Worm (Caenorhabditis elegans) whole organism, L3 larva: ENCODE data around the gene oatr-1.

Experiments
- R02D3.7 ChIP-seq: fragments of 150-350 bp; optimal IDR thresholded peaks from 2 replicates; lab custom pipeline; 2014; ENCODE audit warnings: missing biosample characterization, missing genetic modification characterization
- aly-2 ChIP-seq: fragments of 150-350 bp; optimal IDR thresholded peaks from 2 replicates; lab custom pipeline; 2014; ENCODE audit warnings: missing biosample characterization, missing genetic modification characterization
- ama-1 ChIP-seq: fragments of 150-350 bp; optimal IDR thresholded peaks from 2 replicates; lab custom pipeline; 2018
- ceh-16 ChIP-seq: sonication (generic microtip); optimal IDR thresholded peaks from 2 replicates; lab custom pipeline; 2017; ENCODE audit warnings: missing biosample characterization, missing genetic modification characterization
- ceh-82 ChIP-seq: fragments of 150-350 bp; optimal IDR thresholded peaks from 2 replicates; lab custom pipeline; 2014; ENCODE audit warnings: missing biosample characterization, missing genetic modification characterization
- daf-12 ChIP-seq: fragments of 150-350 bp; optimal IDR thresholded peaks from 2 replicates; lab custom pipeline; 2014; ENCODE audit warnings: missing biosample characterization, missing genetic modification reagents, missing genetic modification characterization
- egl-27 ChIP-seq: sonication (generic microtip); optimal IDR thresholded peaks from 4 replicates; lab custom pipeline; 2017; ENCODE audit warnings: missing biosample characterization, missing genetic modification reagents, missing genetic modification characterization
- egl-5 ChIP-seq: fragments of 150-350 bp; optimal IDR thresholded peaks from 2 replicates; lab custom pipeline; 2017; ENCODE audit warnings: missing biosample characterization, missing genetic modification reagents, missing genetic modification characterization, inconsistent platforms
- elt-1 ChIP-seq: fragments of 150-350 bp; optimal IDR thresholded peaks from 2 replicates; lab custom pipeline; 2014; ENCODE audit warnings: missing biosample characterization, missing genetic modification characterization
- elt-2 ChIP-seq: sonication (generic microtip); optimal IDR thresholded peaks from 2 replicates; lab custom pipeline; 2016; ENCODE audit warnings: missing genetic modification reagents, mild to moderate bottlenecking, missing genetic modification characterization, missing compliant biosample characterization
- eor-1 ChIP-seq, 2 experiments: fragments of 150-350 bp; optimal IDR thresholded peaks; 2 replicates each; lab custom pipeline; 2014 to 2018; ENCODE audit warnings: missing biosample characterization in 2 of 2, missing genetic modification characterization in 2 of 2
- fkh-10 ChIP-seq: sonication (generic microtip); optimal IDR thresholded peaks from 2 replicates; lab custom pipeline; 2017; ENCODE audit warnings: missing biosample characterization, missing genetic modification reagents, missing genetic modification characterization
- fkh-2 ChIP-seq: fragments of 150-350 bp; optimal IDR thresholded peaks from 2 replicates; lab custom pipeline; 2014; ENCODE audit warnings: missing biosample characterization, missing genetic modification reagents, missing genetic modification characterization
- fos-1 ChIP-seq: fragments of 150-350 bp; optimal IDR thresholded peaks from 2 replicates; lab custom pipeline; 2014; ENCODE audit warnings: missing biosample characterization, missing genetic modification characterization
- hmg-11 ChIP-seq: sonication (generic microtip); optimal IDR thresholded peaks from 2 replicates; lab custom pipeline; 2016; ENCODE audit warnings: missing genetic modification characterization, missing compliant biosample characterization
- jun-1 ChIP-seq: fragments of 150-350 bp; optimal IDR thresholded peaks from 2 replicates; lab custom pipeline; 2014; ENCODE audit warnings: missing biosample characterization, missing genetic modification reagents, missing genetic modification characterization
- lin-15B ChIP-seq: fragments of 150-350 bp; optimal IDR thresholded peaks from 2 replicates; lab custom pipeline; 2014; ENCODE audit warnings: missing biosample characterization, missing genetic modification characterization
- lin-39 ChIP-seq: fragments of 150-350 bp; optimal IDR thresholded peaks from 2 replicates; lab custom pipeline; 2018; ENCODE audit warnings: missing biosample characterization, missing genetic modification reagents, missing genetic modification characterization
- lsy-12 ChIP-seq: sonication (generic microtip); optimal IDR thresholded peaks from 2 replicates; lab custom pipeline; 2016; ENCODE audit warnings: mild to moderate bottlenecking, missing genetic modification characterization, missing compliant biosample characterization
- mdl-1 ChIP-seq: fragments of 150-350 bp; optimal IDR thresholded peaks from 2 replicates; lab custom pipeline; 2014; ENCODE audit warnings: missing biosample characterization, missing genetic modification characterization
- mml-1 ChIP-seq: fragments of 150-350 bp; sonication (generic microtip); optimal IDR thresholded peaks from 3 replicates; lab custom pipeline; 2014; ENCODE audit warnings: missing biosample characterization, missing genetic modification characterization
- nfya-1 ChIP-seq: sonication (generic microtip); optimal IDR thresholded peaks from 2 replicates; lab custom pipeline; 2017; ENCODE audit warnings: missing genetic modification characterization, mild to moderate bottlenecking, missing compliant biosample characterization, antibody characterized with exemption, moderate library complexity; ENCODE audit not compliant: insufficient read depth
- nhr-11 ChIP-seq: fragments of 150-350 bp; optimal IDR thresholded peaks from 2 replicates; lab custom pipeline; 2014; ENCODE audit warnings: missing biosample characterization, missing genetic modification characterization
- nhr-12 ChIP-seq: fragments of 150-350 bp; optimal IDR thresholded peaks from 2 replicates; lab custom pipeline; 2014; ENCODE audit warnings: missing biosample characterization, missing genetic modification characterization
- nhr-23 ChIP-seq: fragments of 150-350 bp; optimal IDR thresholded peaks from 2 replicates; lab custom pipeline; 2014; ENCODE audit warnings: missing biosample characterization, missing genetic modification reagents, missing genetic modification characterization
- nhr-28 ChIP-seq: fragments of 150-350 bp; optimal IDR thresholded peaks from 2 replicates; lab custom pipeline; 2014; ENCODE audit warnings: missing biosample characterization, missing genetic modification characterization
- nhr-43 ChIP-seq: sonication (generic microtip); optimal IDR thresholded peaks from 2 replicates; lab custom pipeline; 2016; ENCODE audit warnings: mild to moderate bottlenecking, missing genetic modification characterization, missing compliant biosample characterization; ENCODE audit not compliant: poor library complexity, severe bottlenecking
- nhr-67 ChIP-seq: fragments of 150-350 bp; optimal IDR thresholded peaks from 2 replicates; lab custom pipeline; 2014; ENCODE audit warnings: missing biosample characterization, missing genetic modification characterization
- nhr-76 ChIP-seq: fragments of 150-350 bp; sonication (generic microtip); optimal IDR thresholded peaks from 5 replicates; lab custom pipeline; 2014; ENCODE audit warnings: missing biosample characterization, missing genetic modification characterization
- nhr-77 ChIP-seq: fragments of 150-350 bp; optimal IDR thresholded peaks from 2 replicates; lab custom pipeline; 2014; ENCODE audit warnings: missing biosample characterization, missing genetic modification characterization
- pha-4 ChIP-seq: fragments of 150-350 bp; optimal IDR thresholded peaks from 2 replicates; lab custom pipeline; 2014; ENCODE audit warnings: missing biosample characterization, missing genetic modification reagents, missing genetic modification characterization
- pqm-1 ChIP-seq: fragments of 150-350 bp; optimal IDR thresholded peaks from 2 replicates; lab custom pipeline; 2017; ENCODE audit warnings: missing biosample characterization, missing genetic modification characterization, inconsistent platforms
- skn-1 ChIP-seq: fragments of 150-350 bp; optimal IDR thresholded peaks from 2 replicates; lab custom pipeline; 2014; ENCODE audit warnings: missing biosample characterization, missing genetic modification characterization
- snpc-4 ChIP-seq: fragments of 150-350 bp; optimal IDR thresholded peaks from 2 replicates; lab custom pipeline; 2014; ENCODE audit warnings: missing biosample characterization, missing genetic modification characterization
- tbx-2 ChIP-seq: sonication (generic microtip); optimal IDR thresholded peaks from 2 replicates; lab custom pipeline; 2016; ENCODE audit warnings: mild to moderate bottlenecking, missing genetic modification characterization, missing compliant biosample characterization
- ztf-11 ChIP-seq: fragments of 150-350 bp; optimal IDR thresholded peaks from 2 replicates; lab custom pipeline; 2014; ENCODE audit warnings: missing biosample characterization, missing genetic modification characterization
- ztf-4 ChIP-seq: fragments of 150-350 bp; optimal IDR thresholded peaks from 2 replicates; lab custom pipeline; 2014; ENCODE audit warnings: missing biosample characterization, missing genetic modification characterization

Gene oatr-1

DNA sequence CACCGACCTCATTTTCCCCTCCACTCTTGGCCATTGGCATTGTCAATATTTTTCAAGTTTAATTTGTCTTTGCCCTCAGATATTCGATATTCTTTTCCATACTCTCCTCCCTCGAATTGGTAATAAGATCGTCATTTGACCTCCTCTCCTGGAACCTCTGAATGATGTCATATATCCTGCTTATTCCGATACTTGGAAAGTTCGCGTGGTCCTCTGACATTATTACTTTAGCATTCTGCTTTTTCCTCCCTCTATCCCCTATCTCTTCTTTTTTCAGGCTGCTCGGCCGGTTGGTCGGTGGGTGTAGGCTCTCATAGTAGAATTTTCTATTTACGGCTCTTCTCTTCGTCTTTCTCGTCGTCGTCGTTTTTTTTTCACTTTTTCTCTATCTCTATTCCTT, 43.5 kb downstream of the oatr-1 start:
- TF ChIP-seq tbx-2 (tag; lab: Kevin White, UChicago) (peak; percentile 34), fkh-10 (GFP tag; lab: Kevin White, UChicago) (peak; percentile 36), pqm-1 (no peak), nfya-1 (tag; lab: Kevin White, UChicago) (peak; percentile 20)

DNA sequence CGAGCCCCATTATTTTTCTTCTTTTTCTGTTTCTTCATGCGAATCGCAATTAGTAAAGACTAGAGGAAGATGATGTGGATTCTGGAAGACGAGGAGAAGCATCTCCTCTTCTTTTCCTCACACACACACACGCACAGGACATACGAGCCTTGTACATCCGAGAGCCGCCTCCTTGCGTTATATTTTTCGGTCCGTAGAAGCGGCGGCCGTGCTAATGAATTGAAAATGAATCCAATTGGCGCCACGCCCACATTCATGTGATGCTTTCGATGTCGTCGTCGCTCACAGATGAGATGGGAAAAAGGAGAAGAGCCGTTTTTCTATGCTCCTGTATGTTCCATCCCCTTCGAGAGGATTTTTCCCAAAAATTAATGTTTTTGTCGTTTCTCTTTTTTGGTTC, 44.5 kb downstream of the oatr-1 start:
- TF ChIP-seq nfya-1 (tag; lab: Kevin White, UChicago) = peak; percentile 31
- peak; percentile 14 for TF ChIP-seq ama-1 (lab: Kevin White, UChicago)
- TF ChIP-seq R02D3.7 (tag; lab: Kevin White, UChicago) = no peak

DNA sequence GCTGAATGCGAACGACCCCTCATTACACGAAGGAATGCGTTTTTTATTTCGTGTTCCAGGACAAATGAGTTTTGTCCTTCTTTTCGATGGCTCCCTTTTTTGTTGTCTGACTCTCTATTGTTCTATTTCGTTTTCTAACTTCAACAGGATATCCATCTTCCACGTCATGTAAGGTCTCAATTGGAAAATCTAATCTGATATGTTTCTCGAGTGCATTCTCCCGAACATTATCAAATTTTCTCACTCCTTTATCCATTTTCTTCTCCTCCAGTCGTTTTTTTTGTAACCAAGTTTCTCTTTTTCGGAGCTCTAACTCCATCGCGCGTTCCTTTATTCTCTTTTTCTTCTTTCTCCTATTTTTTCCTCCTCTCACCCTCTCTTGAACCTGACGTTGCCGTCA, 45.6 kb downstream of the oatr-1 start:
- TF ChIP-seq nhr-67 (no peak), lsy-12 (tag; lab: Kevin White, UChicago) (no peak), nhr-76 (tag; lab: Kevin White, UChicago) (no peak), nhr-11 (no peak), lin-39 (tag; lab: Kevin White, UChicago) (no peak), mml-1 (no peak), fkh-10 (GFP tag; lab: Kevin White, UChicago) (peak; percentile 92)

DNA sequence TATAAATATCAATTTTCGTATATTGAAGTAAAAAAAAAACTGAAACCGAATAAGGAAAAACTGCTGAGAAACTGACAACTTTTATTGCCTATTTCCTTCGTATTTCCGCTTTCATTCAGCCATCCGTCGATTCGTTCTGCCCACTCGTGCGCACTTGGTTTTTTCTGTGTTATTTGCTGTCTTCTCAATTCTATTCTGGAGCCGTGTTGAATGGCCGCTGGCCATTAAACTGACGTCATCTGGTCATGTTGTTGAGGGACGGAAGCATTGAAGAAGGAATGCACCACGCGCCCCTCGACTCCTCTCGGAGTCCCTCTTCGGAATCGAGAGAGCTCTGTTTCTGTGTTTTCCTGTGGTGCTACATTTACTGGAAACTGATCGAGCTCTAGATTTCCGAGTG, 47.4 kb downstream of the oatr-1 start:
- TF ChIP-seq lin-15B (tag; lab: Kevin White, UChicago) = no peak
- peak; percentile 49 for TF ChIP-seq tbx-2 (tag; lab: Kevin White, UChicago)
- no peak for TF ChIP-seq nhr-67
- no peak for TF ChIP-seq egl-27
- no peak for TF ChIP-seq nhr-43 (tag; lab: Kevin White, UChicago)
- TF ChIP-seq fos-1 = no peak
- peak; percentile 2 for TF ChIP-seq ama-1 (lab: Kevin White, UChicago)
- TF ChIP-seq nhr-76 (tag; lab: Kevin White, UChicago) = no peak
- no peak for TF ChIP-seq elt-2
- no peak for TF ChIP-seq nhr-23 (tag; lab: Kevin White, UChicago)
- TF ChIP-seq nhr-12 (tag; lab: Kevin White, UChicago) = no peak
- peak; percentile 75 for TF ChIP-seq nfya-1 (tag; lab: Kevin White, UChicago)
- no peak for TF ChIP-seq nhr-77 (tag; lab: Kevin White, UChicago)
- no peak for TF ChIP-seq snpc-4 (tag; lab: Kevin White, UChicago)
- no peak for TF ChIP-seq elt-1 (tag; lab: Kevin White, UChicago)
- no peak for TF ChIP-seq ztf-4
- peak; percentile 67 for TF ChIP-seq lin-39 (tag; lab: Kevin White, UChicago)
- no peak for TF ChIP-seq eor-1 (tag; optimal IDR thresholded peaks at IDR 0.05; lab: Kevin White, UChicago)
- TF ChIP-seq daf-12 = no peak
- peak; percentile 18 for TF ChIP-seq hmg-11 (tag; lab: Kevin White, UChicago)
- TF ChIP-seq mdl-1 (tag; lab: Kevin White, UChicago) = no peak
- TF ChIP-seq ceh-16 (tag; lab: Kevin White, UChicago) = no peak
- TF ChIP-seq fkh-2 = no peak
- no peak for TF ChIP-seq aly-2 (tag; lab: Kevin White, UChicago)
- TF ChIP-seq skn-1 (tag; lab: Kevin White, UChicago) = no peak
- TF ChIP-seq nhr-11 = no peak
- no peak for TF ChIP-seq mml-1
- TF ChIP-seq ceh-82 (tag; lab: Kevin White, UChicago) = no peak
- no peak for TF ChIP-seq ztf-11 (tag; lab: Kevin White, UChicago)
- TF ChIP-seq egl-5 (tag; lab: Kevin White, UChicago) = peak; percentile 32
- no peak for TF ChIP-seq pha-4
- TF ChIP-seq jun-1 (tag; lab: Kevin White, UChicago) = no peak

DNA sequence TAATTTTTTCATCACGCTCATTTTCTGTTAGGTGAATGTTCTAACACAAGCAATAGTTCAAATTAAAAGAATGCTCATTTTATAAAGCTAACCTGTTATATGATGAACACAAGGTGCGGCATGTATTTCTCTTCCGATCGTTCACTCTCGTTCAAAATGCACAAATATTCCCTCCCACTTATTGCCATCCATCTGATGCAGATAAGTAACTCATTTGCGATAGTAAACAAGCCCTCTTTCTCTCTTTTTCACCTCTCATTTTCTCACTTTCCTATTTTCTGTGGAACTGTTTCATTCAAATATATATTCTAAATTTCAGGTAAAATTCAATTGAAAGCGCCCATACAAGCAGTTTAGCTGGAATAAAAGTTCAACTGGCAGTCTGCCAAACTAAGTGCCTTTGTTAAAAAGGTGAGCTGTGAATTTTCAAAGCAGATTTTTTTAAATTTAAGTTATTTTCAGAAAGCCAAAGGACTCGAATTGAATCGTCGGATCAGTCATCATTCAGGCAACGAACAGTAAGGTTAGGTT, 49.9 kb downstream of the oatr-1 start, which contains the start of the genes trmt-10C.2 and C56G2.22:
trmt-10C.2 (plus strand) TSS at position 314 of the 531 bp plus-strand sequence.
C56G2.22 (plus strand) TSS at position 481 of the 531 bp plus-strand sequence.
- TF ChIP-seq nhr-28 (tag; lab: Kevin White, UChicago) = no peak
- TF ChIP-seq egl-27 = no peak
- TF ChIP-seq elt-2 = peak; percentile 32
- peak; percentile 74 for TF ChIP-seq pha-4
- TF ChIP-seq ceh-16 (tag; lab: Kevin White, UChicago) = no peak
